Worm (Caenorhabditis elegans) whole organism, L1 larva: ENCODE results near the gene C14C10.10.

Source experiments
- C34B4.2 ChIP-seq: sonication (generic microtip); optimal IDR thresholded peaks from 2 replicates; lab custom pipeline; 2017; ENCODE audit warnings: mild to moderate bottlenecking, missing genetic modification characterization, missing compliant biosample characterization
- aly-2 ChIP-seq: fragments of 150-350 bp; optimal IDR thresholded peaks from 2 replicates; lab custom pipeline; 2014; ENCODE audit warnings: missing biosample characterization, missing genetic modification characterization
- dpl-1 ChIP-seq, 3 experiments: fragments of 150-350 bp in 2 of 3; sonication (generic microtip) in 1 of 3; optimal IDR thresholded peaks; 2 replicates each; lab custom pipeline; 2014 to 2017; ENCODE audit warnings: missing biosample characterization in 3 of 3, missing genetic modification characterization in 3 of 3, missing genetic modification reagents in 3 of 3
- mdl-1 ChIP-seq, 2 experiments: fragments of 150-350 bp; optimal IDR thresholded peaks; 2 replicates each; lab custom pipeline; 2014 to 2017; ENCODE audit warnings: missing biosample characterization in 2 of 2, missing genetic modification characterization in 2 of 2, inconsistent platforms in 1 of 2
- nhr-76 ChIP-seq: sonication (generic microtip); optimal IDR thresholded peaks from 2 replicates; lab custom pipeline; 2017; ENCODE audit warnings: missing biosample characterization, missing genetic modification characterization
- nhr-77 ChIP-seq: fragments of 150-350 bp; optimal IDR thresholded peaks from 2 replicates; lab custom pipeline; 2014; ENCODE audit warnings: missing biosample characterization, missing genetic modification characterization
- zag-1 ChIP-seq: fragments of 150-350 bp; optimal IDR thresholded peaks from 2 replicates; lab custom pipeline; 2014; ENCODE audit warnings: missing biosample characterization, missing genetic modification characterization

- TF ChIP-seq dpl-1 (GFP tag; optimal IDR thresholded peaks at IDR 0.05; lab: Kevin White, UChicago) = no peak
- no peak for TF ChIP-seq aly-2 (tag; lab: Kevin White, UChicago)
- no peak for TF ChIP-seq mdl-1 (tag; optimal IDR thresholded peaks at IDR 0.05; lab: Kevin White, UChicago)
- TF ChIP-seq nhr-76 (tag; lab: Kevin White, UChicago) = no peak
- no peak for TF ChIP-seq nhr-77 (tag; lab: Kevin White, UChicago)
- no peak for TF ChIP-seq zag-1
- no peak for TF ChIP-seq C34B4.2 (tag; lab: Kevin White, UChicago)
Measured at ce11 chrV:12607113-12607512, 8.2 kb upstream of the C14C10.10 start, which contains the start of gene erg-28.
